Worm (Caenorhabditis elegans) whole organism, L4 larva: ENCODE measurements around the gene W04B5.6.

ENCODE experiments used
- F10B5.3 ChIP-seq: sonication (generic microtip); optimal IDR thresholded peaks from 2 replicates; lab custom pipeline; 2016; ENCODE audit warnings: mild to moderate bottlenecking, missing genetic modification characterization, missing compliant biosample characterization
- F26F4.8 ChIP-seq: fragments of 200-800 bp; sonication (Bioruptor generic); conservative IDR thresholded peaks from 2 replicates; pipeline ENCODE4 v1.3.6; 2022; ENCODE audit warnings: missing genetic modification characterization, missing compliant biosample characterization
- R02D3.7 ChIP-seq: fragments of 150-350 bp; sonication (generic microtip); optimal IDR thresholded peaks from 3 replicates; lab custom pipeline; 2014; ENCODE audit warnings: missing biosample characterization, missing genetic modification characterization
- T26A8.4 ChIP-seq: fragments of 200-800 bp; sonication (Bioruptor generic); IDR thresholded peaks from 2 replicates; pipeline ENCODE4 v1.3.6; 2022; ENCODE audit warnings: missing genetic modification characterization, missing compliant biosample characterization
- Y48G9A.11 ChIP-seq: fragments of 200-800 bp; sonication (Bioruptor generic); IDR thresholded peaks from 2 replicates; pipeline ENCODE4 v1.3.6; 2022; ENCODE audit warnings: missing genetic modification reagents, missing genetic modification characterization, missing compliant biosample characterization
- Y75B8A.6 ChIP-seq: fragments of 200-800 bp; sonication (Bioruptor generic); IDR thresholded peaks from 2 replicates; pipeline ENCODE4 v1.3.6; 2022; ENCODE audit warnings: missing genetic modification reagents, missing genetic modification characterization, missing compliant biosample characterization
- ZK546.5 ChIP-seq, 2 experiments: sonication (generic microtip); optimal IDR thresholded peaks; 2 replicates each; lab custom pipeline; 2017; ENCODE audit warnings: missing biosample characterization in 2 of 2, missing genetic modification characterization in 2 of 2
- aly-2 ChIP-seq: sonication (generic microtip); optimal IDR thresholded peaks from 2 replicates; lab custom pipeline; 2018; ENCODE audit warnings: missing biosample characterization, missing genetic modification characterization
- ceh-32 ChIP-seq: sonication (generic microtip); optimal IDR thresholded peaks from 2 replicates; lab custom pipeline; 2016; ENCODE audit warnings: mild to moderate bottlenecking, missing genetic modification characterization, missing compliant biosample characterization; ENCODE audit not compliant: poor library complexity
- ces-1 ChIP-seq: fragments of 150-350 bp; sonication (generic microtip); optimal IDR thresholded peaks from 4 replicates; lab custom pipeline; 2014; ENCODE audit warnings: missing biosample characterization, missing genetic modification reagents, missing genetic modification characterization
- ctbp-1 ChIP-seq: fragments of 200-800 bp; sonication (Bioruptor generic); IDR thresholded peaks from 2 replicates; pipeline ENCODE4 v1.3.6; 2022; ENCODE audit warnings: missing genetic modification reagents, missing genetic modification characterization, missing compliant biosample characterization
- daf-12 ChIP-seq: fragments of 150-350 bp; optimal IDR thresholded peaks from 2 replicates; lab custom pipeline; 2014; ENCODE audit warnings: missing biosample characterization, missing genetic modification reagents, missing genetic modification characterization
- daf-19 ChIP-seq: fragments of 200-800 bp; sonication (Bioruptor generic); conservative IDR thresholded peaks from 2 replicates; pipeline ENCODE4 v1.3.6; 2022; ENCODE audit warnings: missing genetic modification characterization, missing compliant biosample characterization
- dmd-6 ChIP-seq: fragments of 200-800 bp; sonication (Bioruptor generic); IDR thresholded peaks from 2 replicates; pipeline ENCODE4 v1.3.6; 2022; ENCODE audit warnings: missing genetic modification reagents, missing genetic modification characterization, missing compliant biosample characterization
- dmd-8 ChIP-seq: fragments of 200-800 bp; sonication (Bioruptor generic); IDR thresholded peaks from 2 replicates; pipeline ENCODE4 v1.3.6; 2022; ENCODE audit warnings: missing genetic modification characterization, missing compliant biosample characterization
- duxl-1 ChIP-seq: sonication (generic microtip); optimal IDR thresholded peaks from 2 replicates; lab custom pipeline; 2016; ENCODE audit warnings: mild to moderate bottlenecking, missing genetic modification characterization, moderate library complexity, missing compliant biosample characterization; ENCODE audit not compliant: poor library complexity
- dve-1 ChIP-seq: sonication (generic microtip); optimal IDR thresholded peaks from 2 replicates; lab custom pipeline; 2017; ENCODE audit warnings: antibody characterized with exemption, mild to moderate bottlenecking, missing genetic modification characterization, missing compliant biosample characterization; ENCODE audit not compliant: insufficient read depth
- egl-43 ChIP-seq: fragments of 200-800 bp; sonication (Bioruptor generic); IDR thresholded peaks from 2 replicates; pipeline ENCODE4 v1.3.6; 2022; ENCODE audit warnings: missing genetic modification reagents, missing genetic modification characterization, missing compliant biosample characterization
- gei-8 ChIP-seq: fragments of 200-800 bp; sonication (Bioruptor generic); optimal IDR thresholded peaks from 2 replicates; lab custom pipeline; 2018; ENCODE audit warnings: mild to moderate bottlenecking, missing genetic modification characterization, missing compliant biosample characterization
- hif-1 ChIP-seq, 2 experiments: sonication (generic microtip); optimal IDR thresholded peaks; 2 replicates each; lab custom pipeline; 2016 to 2017; ENCODE audit warnings: missing compliant biosample characterization in 2 of 2, missing genetic modification characterization in 2 of 2, missing genetic modification reagents in 2 of 2, missing genotype in 2 of 2, mild to moderate bottlenecking in 1 of 2
- hlh-30 ChIP-seq: sonication (generic microtip); optimal IDR thresholded peaks from 2 replicates; lab custom pipeline; 2017; ENCODE audit warnings: antibody characterized with exemption, mild to moderate bottlenecking, missing genetic modification characterization, missing compliant biosample characterization; ENCODE audit not compliant: insufficient read depth
- lim-7 ChIP-seq: fragments of 200-800 bp; sonication (Bioruptor generic); IDR thresholded peaks from 2 replicates; pipeline ENCODE4 v1.3.6; 2022; ENCODE audit warnings: missing genetic modification characterization, missing compliant biosample characterization
- lin-13 ChIP-seq: fragments of 150-350 bp; optimal IDR thresholded peaks from 2 replicates; lab custom pipeline; 2014; ENCODE audit warnings: missing biosample characterization, missing genetic modification reagents, missing genetic modification characterization
- lin-15B ChIP-seq: fragments of 150-350 bp; sonication (generic microtip); optimal IDR thresholded peaks from 3 replicates; lab custom pipeline; 2014; ENCODE audit warnings: missing biosample characterization, missing genetic modification characterization
- lin-29 ChIP-seq: fragments of 200-800 bp; sonication (Bioruptor generic); IDR thresholded peaks from 2 replicates; pipeline ENCODE4 v1.3.6; 2022; ENCODE audit warnings: missing genetic modification reagents, missing genetic modification characterization, missing compliant biosample characterization
- lin-38 ChIP-seq: fragments of 200-800 bp; sonication (Bioruptor generic); IDR thresholded peaks from 2 replicates; pipeline ENCODE4 v1.3.6; 2022; ENCODE audit warnings: missing genetic modification reagents, missing genetic modification characterization, missing compliant biosample characterization
- lir-3 ChIP-seq: sonication (generic microtip); optimal IDR thresholded peaks from 2 replicates; lab custom pipeline; 2016; ENCODE audit warnings: mild to moderate bottlenecking, missing genetic modification characterization, missing compliant biosample characterization
- mdl-1 ChIP-seq, 2 experiments: fragments of 150-350 bp in 1 of 2; sonication (generic microtip) in 1 of 2; optimal IDR thresholded peaks; 2 replicates each; lab custom pipeline; 2014 to 2017; ENCODE audit warnings: missing biosample characterization in 2 of 2, missing genetic modification characterization in 2 of 2
- mes-2 ChIP-seq: sonication (generic microtip); optimal IDR thresholded peaks from 2 replicates; lab custom pipeline; 2016; ENCODE audit warnings: missing genotype, mild to moderate bottlenecking, missing genetic modification characterization, missing compliant biosample characterization; ENCODE audit not compliant: poor library complexity, severe bottlenecking
- mxl-2 ChIP-seq: fragments of 200-800 bp; sonication (Bioruptor generic); conservative IDR thresholded peaks from 2 replicates; pipeline ENCODE4 v1.3.6; 2022; ENCODE audit warnings: missing genetic modification reagents, missing genetic modification characterization, missing compliant biosample characterization
- mxl-3 ChIP-seq: fragments of 200-800 bp; sonication (Bioruptor generic); optimal IDR thresholded peaks from 2 replicates; lab custom pipeline; 2018; ENCODE audit warnings: mild to moderate bottlenecking, missing genetic modification characterization, missing compliant biosample characterization
- nhr-11 ChIP-seq: fragments of 150-350 bp; optimal IDR thresholded peaks from 2 replicates; lab custom pipeline; 2014; ENCODE audit warnings: missing biosample characterization, missing genetic modification characterization
- nhr-25 ChIP-seq: sonication (generic microtip); optimal IDR thresholded peaks from 2 replicates; lab custom pipeline; 2017; ENCODE audit warnings: missing genetic modification characterization, mild to moderate bottlenecking, missing compliant biosample characterization, antibody characterized with exemption, moderate library complexity, borderline replicate concordance; ENCODE audit not compliant: insufficient read depth
- nhr-28 ChIP-seq: fragments of 150-350 bp; optimal IDR thresholded peaks from 2 replicates; lab custom pipeline; 2014; ENCODE audit warnings: missing biosample characterization, missing genetic modification characterization
- nhr-42 ChIP-seq: fragments of 200-800 bp; sonication (Bioruptor generic); IDR thresholded peaks from 2 replicates; pipeline ENCODE4 v1.3.6; 2022; ENCODE audit warnings: missing genetic modification characterization, missing compliant biosample characterization
- nhr-48 ChIP-seq: sonication (generic microtip); optimal IDR thresholded peaks from 2 replicates; lab custom pipeline; 2016; ENCODE audit warnings: mild to moderate bottlenecking, missing genetic modification characterization, missing compliant biosample characterization
- nhr-76 ChIP-seq: fragments of 150-350 bp; optimal IDR thresholded peaks from 2 replicates; lab custom pipeline; 2014; ENCODE audit warnings: missing biosample characterization, missing genetic modification characterization
- php-3 ChIP-seq: fragments of 200-800 bp; sonication (Bioruptor generic); IDR thresholded peaks from 2 replicates; pipeline ENCODE4 v1.3.6; 2022; ENCODE audit warnings: missing genetic modification reagents, missing genetic modification characterization, missing compliant biosample characterization
- pqm-1 ChIP-seq: sonication (generic microtip); optimal IDR thresholded peaks from 2 replicates; lab custom pipeline; 2017; ENCODE audit warnings: missing biosample characterization, missing genetic modification characterization
- rbr-2 ChIP-seq: sonication (generic microtip); optimal IDR thresholded peaks from 2 replicates; lab custom pipeline; 2016; ENCODE audit warnings: missing genotype, missing genetic modification characterization, missing compliant biosample characterization
- saeg-2 ChIP-seq: fragments of 200-800 bp; sonication (Bioruptor generic); IDR thresholded peaks from 2 replicates; pipeline ENCODE4 v1.3.6; 2022; ENCODE audit warnings: missing genetic modification reagents, missing genetic modification characterization, missing compliant biosample characterization
- snpc-1.2 ChIP-seq: fragments of 200-800 bp; sonication (Bioruptor generic); IDR thresholded peaks from 2 replicates; pipeline ENCODE4 v1.3.6; 2022; ENCODE audit warnings: missing genetic modification reagents, missing genetic modification characterization, missing compliant biosample characterization
- spr-1 ChIP-seq: sonication (generic microtip); optimal IDR thresholded peaks from 2 replicates; lab custom pipeline; 2016; ENCODE audit warnings: mild to moderate bottlenecking, missing genetic modification characterization, missing compliant biosample characterization
- tra-1 ChIP-seq: fragments of 200-800 bp; sonication (Bioruptor generic); IDR thresholded peaks from 2 replicates; pipeline ENCODE4 v1.3.6; 2022; ENCODE audit warnings: missing genetic modification reagents, missing genetic modification characterization, missing compliant biosample characterization
- unc-130 ChIP-seq: sonication (generic microtip); optimal IDR thresholded peaks from 2 replicates; lab custom pipeline; 2016; ENCODE audit warnings: missing genetic modification reagents, missing genetic modification characterization, missing compliant biosample characterization
- unc-39 ChIP-seq: sonication (generic microtip); optimal IDR thresholded peaks from 2 replicates; lab custom pipeline; 2017; ENCODE audit warnings: missing biosample characterization, missing genetic modification characterization
- vab-7 ChIP-seq: fragments of 200-800 bp; sonication (Bioruptor generic); IDR thresholded peaks from 2 replicates; pipeline ENCODE4 v1.3.6; 2022; ENCODE audit warnings: missing genetic modification reagents, missing genetic modification characterization, missing compliant biosample characterization
- zfp-2 ChIP-seq: sonication (generic microtip); optimal IDR thresholded peaks from 2 replicates; lab custom pipeline; 2016; ENCODE audit warnings: mild to moderate bottlenecking, missing genetic modification characterization, missing compliant biosample characterization
- zfp-3 ChIP-seq: fragments of 200-800 bp; sonication (Bioruptor generic); conservative IDR thresholded peaks from 2 replicates; pipeline ENCODE4 v1.3.6; 2022; ENCODE audit warnings: missing genetic modification reagents, missing genetic modification characterization, missing compliant biosample characterization
- zip-11 ChIP-seq: fragments of 200-800 bp; sonication (Bioruptor generic); IDR thresholded peaks from 2 replicates; pipeline ENCODE4 v1.3.6; 2022; ENCODE audit warnings: missing genetic modification characterization, missing compliant biosample characterization
- zip-2 ChIP-seq: fragments of 150-350 bp; optimal IDR thresholded peaks from 2 replicates; lab custom pipeline; 2014; ENCODE audit warnings: missing biosample characterization, missing genetic modification characterization

W04B5.6 gene

DNA sequence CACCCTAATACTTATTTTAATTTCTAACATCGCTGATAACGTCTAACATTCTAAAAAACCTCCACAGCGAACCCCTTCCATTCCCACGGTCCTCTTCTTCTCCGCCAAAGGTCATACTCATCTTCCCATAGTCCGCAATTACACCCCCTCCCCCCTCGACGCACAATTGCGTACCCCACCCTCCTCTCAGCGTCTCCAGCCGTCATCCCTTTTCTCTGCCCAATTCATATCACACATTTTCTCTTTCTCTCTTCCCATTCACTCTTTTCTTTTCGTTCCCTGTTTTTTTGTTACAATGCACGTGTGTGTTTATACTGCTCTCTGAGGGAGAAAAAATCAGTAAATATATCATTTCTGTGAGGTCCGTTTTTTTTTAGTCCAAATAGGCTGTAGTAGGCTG, 36.6 kb upstream of the W04B5.6 start (continued):
- TF ChIP-seq hif-1 (tag; optimal IDR thresholded peaks at IDR 0.05; lab: Kevin White, UChicago) (peak in 1 of 2 experiments; percentile 80), ceh-32 (tag; lab: Kevin White, UChicago) (no peak), hlh-30 (tag; lab: Kevin White, UChicago) (peak; percentile 83), unc-39 (tag; lab: Kevin White, UChicago) (no peak), F10B5.3 (tag; lab: Kevin White, UChicago) (no peak), Y75B8A.6 (GFP tag; lab: Robert Waterston, UW) (no peak), snpc-1.2 (GFP tag; lab: Robert Waterston, UW) (no peak), spr-1 (tag; lab: Kevin White, UChicago) (no peak), zfp-3 (GFP tag; lab: Robert Waterston, UW) (no peak), unc-130 (GFP tag; lab: Kevin White, UChicago) (no peak), zip-11 (no peak), dmd-6 (GFP tag; lab: Robert Waterston, UW) (peak; percentile 37), nhr-28 (tag; lab: Kevin White, UChicago) (peak; percentile 70), daf-19 (GFP tag; lab: Robert Waterston, UW) (no peak), daf-12 (tag; lab: Kevin White, UChicago) (no peak), gei-8 (GFP tag; lab: Kevin White, UChicago) (no peak), dve-1 (tag; lab: Kevin White, UChicago) (peak; percentile 53), lin-13 (GFP tag; lab: Kevin White, UChicago) (peak; percentile 54), R02D3.7 (tag; lab: Kevin White, UChicago) (no peak), F26F4.8 (no peak), dmd-8 (no peak), mdl-1 (tag; optimal IDR thresholded peaks at IDR 0.05; lab: Kevin White, UChicago) (peak; percentile 33 to 92), lir-3 (tag; lab: Kevin White, UChicago) (no peak), mxl-2 (GFP tag; lab: Robert Waterston, UW) (no peak), lin-29 (GFP tag; lab: Robert Waterston, UW) (no peak), vab-7 (GFP tag; lab: Robert Waterston, UW) (no peak), ces-1 (GFP tag; lab: Kevin White, UChicago) (no peak), nhr-76 (no peak), lim-7 (0 out of 2 replicates have a peak, but pooled peaks have one; percentile 12), pqm-1 (tag; lab: Kevin White, UChicago) (no peak), php-3 (GFP tag; lab: Robert Waterston, UW) (no peak), nhr-48 (tag; lab: Kevin White, UChicago) (no peak), mxl-3 (GFP tag; lab: Kevin White, UChicago) (peak; percentile 87), saeg-2 (GFP tag; lab: Robert Waterston, UW) (no peak), T26A8.4 (GFP tag; lab: Robert Waterston, UW) (0 out of 2 replicates have a peak, but pooled peaks have one; percentile 32), duxl-1 (tag; lab: Kevin White, UChicago) (no peak), nhr-25 (tag; lab: Kevin White, UChicago) (no peak), ZK546.5 (tag; optimal IDR thresholded peaks at IDR 0.05; lab: Kevin White, UChicago) (no peak), Y48G9A.11 (no peak), lin-15B (no peak), zfp-2 (tag; lab: Kevin White, UChicago) (no peak), rbr-2 (no peak), egl-43 (GFP tag; lab: Robert Waterston, UW) (peak; percentile 48; the same call in 1 of the 2 replicates), zip-2 (tag; lab: Kevin White, UChicago) (no peak), aly-2 (tag; lab: Kevin White, UChicago) (no peak), ctbp-1 (GFP tag; lab: Robert Waterston, UW) (no peak), nhr-42 (no peak), lin-38 (GFP tag; lab: Robert Waterston, UW) (peak; percentile 61), nhr-11 (tag; lab: Kevin White, UChicago) (no peak), tra-1 (no peak), mes-2 (peak; percentile 65)
